Fruit fly (Drosophila melanogaster) whole organism, wandering third instar larva: ENCODE results near the gene CG13694.

ENCODE experiments used
- Abd-B ChIP-seq: fragments of >200 bp; optimal IDR thresholded peaks from 2 replicates; lab custom pipeline; 2017; ENCODE audit warnings: missing biosample characterization, missing genetic modification characterization
- CG9705 ChIP-seq: fragments of 200-800 bp; sonication (Bioruptor generic); optimal IDR thresholded peaks from 2 replicates; lab custom pipeline; 2018; ENCODE audit warnings: missing biosample characterization, mild to moderate bottlenecking, missing genetic modification characterization
- HLH106 ChIP-seq: fragments of 200-800 bp; optimal IDR thresholded peaks from 3 replicates; lab custom pipeline; 2019; ENCODE audit warnings: missing biosample characterization, mild to moderate bottlenecking, missing genetic modification characterization, moderate library complexity
- Hr83 ChIP-seq: fragments of 200-300 bp; sonication (Bioruptor generic); optimal IDR thresholded peaks from 2 replicates; lab custom pipeline; 2016; ENCODE audit warnings: missing biosample characterization, mild to moderate bottlenecking, missing genetic modification characterization, moderate library complexity; ENCODE audit not compliant: poor library complexity, severe bottlenecking
- Rel ChIP-seq, 2 experiments: fragments of 200-800 bp; sonication (Bioruptor generic) in 1 of 2; optimal IDR thresholded peaks; 2 replicates in 1 of 2; 3 replicates in 1 of 2; lab custom pipeline; 2016 to 2019; ENCODE audit warnings: mild to moderate bottlenecking in 2 of 2, missing biosample characterization in 2 of 2, missing genetic modification characterization in 2 of 2, moderate library complexity in 1 of 2
- br ChIP-seq: fragments of 200-800 bp; sonication (Bioruptor generic); optimal IDR thresholded peaks from 2 replicates; lab custom pipeline; 2016; ENCODE audit warnings: missing biosample characterization, missing genetic modification characterization
- dsf ChIP-seq: sonication (Bioruptor generic); optimal IDR thresholded peaks from 2 replicates; lab custom pipeline; 2016; ENCODE audit warnings: missing biosample characterization, missing genetic modification characterization, borderline replicate concordance
- fru ChIP-seq: fragments of 200-800 bp; sonication (Bioruptor generic); optimal IDR thresholded peaks from 3 replicates; lab custom pipeline; 2016; ENCODE audit warnings: missing biosample characterization, mild to moderate bottlenecking, missing genetic modification characterization
- jim ChIP-seq: fragments of 175-275, 200-325 bp; sonication (Bioruptor generic); optimal IDR thresholded peaks from 2 replicates; lab custom pipeline; 2016; ENCODE audit warnings: missing biosample characterization, mild to moderate bottlenecking, missing genetic modification characterization
- pan ChIP-seq: fragments of >200 bp; optimal IDR thresholded peaks from 2 replicates; lab custom pipeline; 2017
- rgr ChIP-seq: fragments of 200-800 bp; sonication (Bioruptor generic); optimal IDR thresholded peaks from 3 replicates; lab custom pipeline; 2016; ENCODE audit warnings: missing biosample characterization, mild to moderate bottlenecking, missing genetic modification characterization
- sv ChIP-seq: fragments of 200-800 bp; sonication (Bioruptor generic); optimal IDR thresholded peaks from 3 replicates; lab custom pipeline; 2016; ENCODE audit warnings: missing biosample characterization, missing genetic modification characterization

- TF ChIP-seq Abd-B (GFP tag; lab: Kevin White, UChicago) (no peak), rgr (GFP tag; lab: Kevin White, UChicago) (no peak), dsf (no peak), jim (GFP tag; lab: Kevin White, UChicago) (no peak), Hr83 (GFP tag; lab: Kevin White, UChicago) (no peak), CG9705 (GFP tag; lab: Kevin White, UChicago) (no peak), pan (lab: Kevin White, UChicago) (no peak), br (no peak), Rel (GFP tag; optimal IDR thresholded peaks at IDR 0.05; lab: Kevin White, UChicago) (no peak), Rel (tag; optimal IDR thresholded peaks at IDR 0.05; lab: Kevin White, UChicago) (peak; percentile 41), fru (GFP tag; lab: Kevin White, UChicago) (no peak), HLH106 (tag; lab: Kevin White, UChicago) (no peak), sv (GFP tag; lab: Kevin White, UChicago) (no peak)
These were observed 26.8 kb upstream of the CG13694 start, which contains the start of the genes CG31974 and CG11454 for dm6 chr2L:143088-143487.
